Worm (Caenorhabditis elegans) whole organism, late embryonic: ENCODE data around the gene rps-25.

Source experiments
- C08G9.2 ChIP-seq: sonication (generic microtip); optimal IDR thresholded peaks from 2 replicates; lab custom pipeline; 2016; ENCODE audit warnings: mild to moderate bottlenecking, missing genetic modification characterization, moderate library complexity, missing compliant biosample characterization
- C38D4.7 ChIP-seq: fragments of 200-800 bp; sonication (Bioruptor generic); optimal IDR thresholded peaks from 2 replicates; lab custom pipeline; 2018; ENCODE audit warnings: mild to moderate bottlenecking, missing genetic modification characterization, moderate library complexity, missing compliant biosample characterization
- K02D7.2 ChIP-seq: sonication (generic microtip); optimal IDR thresholded peaks from 2 replicates; lab custom pipeline; 2017; ENCODE audit warnings: mild to moderate bottlenecking, missing genetic modification characterization, missing compliant biosample characterization
- T23F11.4 ChIP-seq: fragments of 200-800 bp; sonication (Bioruptor generic); optimal IDR thresholded peaks from 2 replicates; lab custom pipeline; 2018; ENCODE audit warnings: mild to moderate bottlenecking, missing genetic modification characterization, missing compliant biosample characterization
- Y22D7AL.16 ChIP-seq: sonication (generic microtip); optimal IDR thresholded peaks from 2 replicates; lab custom pipeline; 2016; ENCODE audit warnings: missing genetic modification characterization, missing compliant biosample characterization
- ceh-18 ChIP-seq: sonication (generic microtip); optimal IDR thresholded peaks from 2 replicates; lab custom pipeline; 2016; ENCODE audit warnings: missing genetic modification characterization, missing compliant biosample characterization
- ceh-19 ChIP-seq: fragments of 200-800 bp; sonication (Bioruptor generic); optimal IDR thresholded peaks from 2 replicates; lab custom pipeline; 2018; ENCODE audit warnings: mild to moderate bottlenecking, missing genetic modification characterization, missing compliant biosample characterization
- ceh-22 ChIP-seq: sonication (generic microtip); optimal IDR thresholded peaks from 2 replicates; lab custom pipeline; 2017; ENCODE audit warnings: missing biosample characterization, missing genetic modification characterization
- ceh-45 ChIP-seq: fragments of 200-800 bp; sonication (Bioruptor generic); IDR thresholded peaks from 2 replicates; pipeline ENCODE4 v1.3.6; 2022; ENCODE audit warnings: missing genetic modification reagents, missing genetic modification characterization, missing compliant biosample characterization
- ceh-48 ChIP-seq: sonication (generic microtip); optimal IDR thresholded peaks from 2 replicates; lab custom pipeline; 2016; ENCODE audit warnings: missing genetic modification characterization, inconsistent platforms, missing compliant biosample characterization
- ceh-6 ChIP-seq: fragments of 200-800 bp; sonication (Bioruptor generic); optimal IDR thresholded peaks from 2 replicates; lab custom pipeline; 2018; ENCODE audit warnings: mild to moderate bottlenecking, missing genetic modification characterization, missing compliant biosample characterization
- ceh-9 ChIP-seq: sonication (generic microtip); optimal IDR thresholded peaks from 2 replicates; lab custom pipeline; 2016; ENCODE audit warnings: mild to moderate bottlenecking, missing genetic modification characterization, inconsistent platforms, missing compliant biosample characterization
- che-1 ChIP-seq: sonication (generic microtip); optimal IDR thresholded peaks from 2 replicates; lab custom pipeline; 2016; ENCODE audit warnings: mild to moderate bottlenecking, missing genetic modification characterization, missing compliant biosample characterization
- dve-1 ChIP-seq: sonication (generic microtip); optimal IDR thresholded peaks from 2 replicates; lab custom pipeline; 2017; ENCODE audit warnings: antibody characterized with exemption, mild to moderate bottlenecking, missing genetic modification characterization, missing compliant biosample characterization
- ets-4 ChIP-seq: sonication (generic microtip); optimal IDR thresholded peaks from 2 replicates; lab custom pipeline; 2016; ENCODE audit warnings: missing genetic modification characterization, missing compliant biosample characterization
- fkh-10 ChIP-seq: fragments of 150-350 bp; optimal IDR thresholded peaks from 2 replicates; lab custom pipeline; 2014; ENCODE audit warnings: missing biosample characterization, missing genetic modification reagents, missing genetic modification characterization
- gmeb-2 ChIP-seq: sonication (generic microtip); optimal IDR thresholded peaks from 2 replicates; lab custom pipeline; 2016; ENCODE audit warnings: missing genetic modification characterization, inconsistent platforms, missing compliant biosample characterization
- hlh-13 ChIP-seq: fragments of 200-800 bp; sonication (Bioruptor generic); optimal IDR thresholded peaks from 2 replicates; lab custom pipeline; 2018; ENCODE audit warnings: mild to moderate bottlenecking, missing genetic modification characterization, missing compliant biosample characterization
- hlh-30 ChIP-seq: sonication (generic microtip); optimal IDR thresholded peaks from 2 replicates; lab custom pipeline; 2017; ENCODE audit warnings: antibody characterized with exemption, missing genetic modification characterization, missing compliant biosample characterization; ENCODE audit not compliant: insufficient read depth
- hlh-8 ChIP-seq: sonication (generic microtip); optimal IDR thresholded peaks from 2 replicates; lab custom pipeline; 2016; ENCODE audit warnings: missing genotype, missing genetic modification characterization, missing compliant biosample characterization
- lim-6 ChIP-seq: sonication (generic microtip); optimal IDR thresholded peaks from 2 replicates; lab custom pipeline; 2016; ENCODE audit warnings: missing genetic modification characterization, missing compliant biosample characterization
- lin-11 ChIP-seq: fragments of 200-800 bp; sonication (Bioruptor generic); optimal IDR thresholded peaks from 2 replicates; lab custom pipeline; 2018; ENCODE audit warnings: mild to moderate bottlenecking, missing genetic modification characterization, missing compliant biosample characterization
- madf-2 ChIP-seq: sonication (generic microtip); optimal IDR thresholded peaks from 2 replicates; lab custom pipeline; 2017; ENCODE audit warnings: missing genetic modification characterization, missing compliant biosample characterization
- mec-3 ChIP-seq: sonication (generic microtip); optimal IDR thresholded peaks from 2 replicates; lab custom pipeline; 2016; ENCODE audit warnings: borderline replicate concordance, missing genetic modification characterization, missing compliant biosample characterization
- nfya-1 ChIP-seq: sonication (generic microtip); optimal IDR thresholded peaks from 2 replicates; lab custom pipeline; 2017; ENCODE audit warnings: missing genetic modification characterization, mild to moderate bottlenecking, missing compliant biosample characterization, antibody characterized with exemption, moderate library complexity
- nhr-232 ChIP-seq: sonication (generic microtip); optimal IDR thresholded peaks from 2 replicates; lab custom pipeline; 2016; ENCODE audit warnings: missing genetic modification characterization, missing compliant biosample characterization
- pat-9 ChIP-seq: fragments of 200-800 bp; sonication (Bioruptor generic); optimal IDR thresholded peaks from 2 replicates; lab custom pipeline; 2018; ENCODE audit warnings: mild to moderate bottlenecking, missing genetic modification characterization, moderate library complexity, missing compliant biosample characterization
- pax-1 ChIP-seq: fragments of 150-350 bp; optimal IDR thresholded peaks from 2 replicates; lab custom pipeline; 2014; ENCODE audit warnings: missing biosample characterization, missing genetic modification characterization
- pha-2 ChIP-seq: sonication (generic microtip); optimal IDR thresholded peaks from 2 replicates; lab custom pipeline; 2017; ENCODE audit warnings: mild to moderate bottlenecking, missing genetic modification characterization, missing compliant biosample characterization
- pha-4 ChIP-seq: fragments of 150-350 bp; optimal IDR thresholded peaks from 2 replicates; lab custom pipeline; 2018; ENCODE audit warnings: missing biosample characterization, missing genetic modification reagents, missing genetic modification characterization
- pqm-1 ChIP-seq: sonication (generic microtip); optimal IDR thresholded peaks from 2 replicates; lab custom pipeline; 2016; ENCODE audit warnings: missing genetic modification characterization, missing compliant biosample characterization
- ref-2 ChIP-seq: sonication (generic microtip); optimal IDR thresholded peaks from 2 replicates; lab custom pipeline; 2016; ENCODE audit warnings: missing genetic modification characterization, missing compliant biosample characterization
- rnt-1 ChIP-seq: sonication (generic microtip); optimal IDR thresholded peaks from 2 replicates; lab custom pipeline; 2016; ENCODE audit warnings: missing genetic modification characterization, missing compliant biosample characterization
- sdc-2 ChIP-seq: sonication (generic microtip); optimal IDR thresholded peaks from 2 replicates; lab custom pipeline; 2016; ENCODE audit warnings: missing genotype, missing genetic modification characterization, missing compliant biosample characterization
- sox-2 ChIP-seq: fragments of 200-800 bp; sonication (Bioruptor generic); IDR thresholded peaks from 2 replicates; pipeline ENCODE4 v1.3.6; 2022; ENCODE audit warnings: missing genetic modification reagents, missing genetic modification characterization, missing compliant biosample characterization
- sox-4 ChIP-seq: sonication (generic microtip); optimal IDR thresholded peaks from 2 replicates; lab custom pipeline; 2017; ENCODE audit warnings: mild to moderate bottlenecking, missing genetic modification characterization, inconsistent platforms, missing compliant biosample characterization
- syd-9 ChIP-seq: sonication (generic microtip); optimal IDR thresholded peaks from 2 replicates; lab custom pipeline; 2016; ENCODE audit warnings: mild to moderate bottlenecking, missing genetic modification characterization, moderate library complexity, missing compliant biosample characterization
- tbx-2 ChIP-seq: sonication (generic microtip); optimal IDR thresholded peaks from 2 replicates; lab custom pipeline; 2016; ENCODE audit warnings: missing genetic modification characterization, missing compliant biosample characterization
- tbx-7 ChIP-seq: sonication (generic microtip); optimal IDR thresholded peaks from 2 replicates; lab custom pipeline; 2016; ENCODE audit warnings: missing genotype, missing genetic modification characterization, missing compliant biosample characterization
- ttx-3 ChIP-seq: sonication (generic microtip); optimal IDR thresholded peaks from 2 replicates; lab custom pipeline; 2016; ENCODE audit warnings: missing genetic modification reagents, missing genetic modification characterization, missing compliant biosample characterization
- unc-3 ChIP-seq, 2 experiments: fragments of 200-800 bp in 1 of 2; sonication (Bioruptor generic) in 1 of 2; sonication (generic microtip) in 1 of 2; conservative IDR thresholded peaks in 1 of 2; optimal IDR thresholded peaks in 1 of 2; 2 replicates each; pipeline versions ENCODE4 v1.3.6 to Lab custom; 2016 to 2022; ENCODE audit warnings: missing compliant biosample characterization in 2 of 2, missing genetic modification characterization in 2 of 2, missing genetic modification reagents in 1 of 2
- unc-42 ChIP-seq: sonication (generic microtip); optimal IDR thresholded peaks from 2 replicates; lab custom pipeline; 2016; ENCODE audit warnings: missing genotype, missing genetic modification characterization, missing compliant biosample characterization
- unc-55 ChIP-seq: sonication (generic microtip); optimal IDR thresholded peaks from 2 replicates; lab custom pipeline; 2017; ENCODE audit warnings: missing biosample characterization, missing genetic modification reagents, missing genetic modification characterization
- unc-86 ChIP-seq: sonication (generic microtip); optimal IDR thresholded peaks from 2 replicates; lab custom pipeline; 2016; ENCODE audit warnings: missing genetic modification characterization, missing compliant biosample characterization
- zip-5 ChIP-seq: sonication (generic microtip); optimal IDR thresholded peaks from 2 replicates; lab custom pipeline; 2016; ENCODE audit warnings: missing genetic modification characterization, missing compliant biosample characterization

Gene rps-25

ce11 chrIV:5967035-5967499 lies 19.7 kb upstream of the rps-25 start (continued):
- TF ChIP-seq K02D7.2 (peak; percentile 72), dve-1 (tag; lab: Kevin White, UChicago) (peak; percentile 90), gmeb-2 (tag; lab: Kevin White, UChicago) (peak; percentile 70), C08G9.2 (peak; percentile 76), ceh-6 (GFP tag; lab: Kevin White, UChicago) (peak; percentile 78), lin-11 (tag; lab: Kevin White, UChicago) (peak; percentile 78), ceh-9 (tag; lab: Kevin White, UChicago) (peak; percentile 43), fkh-10 (no peak), nhr-232 (peak; percentile 66), ceh-45 (peak; percentile 74; the same call in 1 of the 2 replicates), unc-86 (tag; lab: Kevin White, UChicago) (peak; percentile 77), T23F11.4 (GFP tag; lab: Kevin White, UChicago) (peak; percentile 71), hlh-30 (tag; lab: Kevin White, UChicago) (peak; percentile 54), syd-9 (peak; percentile 39), pat-9 (peak; percentile 54), pha-2 (tag; lab: Kevin White, UChicago) (peak; percentile 71), ref-2 (peak; percentile 72), pax-1 (no peak), C38D4.7 (peak; percentile 81), sox-2 (peak; percentile 61; the same call in 1 of the 2 replicates), ceh-22 (no peak), sox-4 (tag; lab: Kevin White, UChicago) (peak; percentile 75), ets-4 (tag; lab: Kevin White, UChicago) (peak; percentile 21), Y22D7AL.16 (peak; percentile 69), mec-3 (tag; lab: Kevin White, UChicago) (peak; percentile 55), rnt-1 (peak; percentile 35), pqm-1 (tag; lab: Kevin White, UChicago) (peak; percentile 82), hlh-13 (GFP tag; lab: Kevin White, UChicago) (peak; percentile 52), nfya-1 (peak; percentile 57), unc-3 (GFP tag; conservative IDR thresholded peaks at IDR 0.05; lab: Robert Waterston, UW) (peak; percentile 58), unc-3 (tag; optimal IDR thresholded peaks at IDR 0.05; lab: Kevin White, UChicago) (peak; percentile 76), sdc-2 (tag; lab: Kevin White, UChicago) (peak; percentile 59), ceh-19 (peak; percentile 69), che-1 (peak; percentile 83), zip-5 (tag; lab: Kevin White, UChicago) (peak; percentile 41), ceh-18 (tag; lab: Kevin White, UChicago) (peak; percentile 76), tbx-7 (tag; lab: Kevin White, UChicago) (peak; percentile 18), tbx-2 (tag; lab: Kevin White, UChicago) (peak; percentile 75), unc-55 (peak; percentile 7), madf-2 (peak; percentile 82), pha-4 (tag; lab: Kevin White, UChicago) (no peak), ceh-48 (peak; percentile 64), ttx-3 (peak; percentile 74), lim-6 (tag; lab: Kevin White, UChicago) (peak; percentile 30), hlh-8 (tag; lab: Kevin White, UChicago) (peak; percentile 47), unc-42 (tag; lab: Kevin White, UChicago) (peak; percentile 52)
